Fruit fly (Drosophila melanogaster): ENCODE results near the gene CG5131.

Gene CG5131

dm6 chr2L:17449608-17450504, 34.4 kb upstream of the CG5131 start, which contains the start of gene dl:
Gene dl, minus strand, starts transcription at chr2L:17450364.
- TF ChIP-seq Blimp-1 (GFP tag; optimal IDR thresholded peaks at IDR 0.05): peak; percentile 9
- peak in 1 of 2 experiments; percentile 58 for TF ChIP-seq ss (GFP tag; optimal IDR thresholded peaks at IDR 0.05)
- no peak for TF ChIP-seq Hr38 (GFP tag; optimal IDR thresholded peaks at IDR 0.05)
- TF ChIP-seq Met (GFP tag; optimal IDR thresholded peaks at IDR 0.05): peak; percentile 51
- TF ChIP-seq Eip93F (GFP tag; optimal IDR thresholded peaks at IDR 0.05): no peak
- TF ChIP-seq CG15336 (GFP tag; IDR thresholded peaks at IDR 0.05): peak; percentile 70
- no peak for TF ChIP-seq CG11902 (GFP tag; optimal IDR thresholded peaks at IDR 0.05)
- TF ChIP-seq dac (GFP tag; optimal IDR thresholded peaks at IDR 0.05): peak; percentile 68
- TF ChIP-seq CG16779 (tag; optimal IDR thresholded peaks at IDR 0.05): no peak
- TF ChIP-seq CG7368 (GFP tag; optimal IDR thresholded peaks at IDR 0.05): peak; percentile 12
- peak; percentile 9 for TF ChIP-seq Sox102F (GFP tag; optimal IDR thresholded peaks at IDR 0.05)
- TF ChIP-seq salr (GFP tag; optimal IDR thresholded peaks at IDR 0.05): peak in 1 of 2 experiments; percentile 79
- peak; percentile 4 for TF ChIP-seq dsx (GFP tag; optimal IDR thresholded peaks at IDR 0.05; ENCODE audit: poor library complexity, severe bottlenecking)
- no peak for TF ChIP-seq CG3032 (tag; optimal IDR thresholded peaks at IDR 0.05)
- TF ChIP-seq CG6276 (GFP tag; optimal IDR thresholded peaks at IDR 0.05): peak; percentile 75
- TF ChIP-seq CG11762 (GFP tag; optimal IDR thresholded peaks at IDR 0.05; ENCODE audit: insufficient read depth): peak; percentile 33
- TF ChIP-seq net (GFP tag; optimal IDR thresholded peaks at IDR 0.05): peak; percentile 65
- TF ChIP-seq CG10631 (GFP tag; optimal IDR thresholded peaks at IDR 0.05): peak; percentile 36
- peak; percentile 91 for TF ChIP-seq CG32006 (GFP tag; optimal IDR thresholded peaks at IDR 0.05)
- TF ChIP-seq CG11294 (GFP tag; IDR thresholded peaks at IDR 0.05): peak; percentile 41; the same call in 1 of the 2 replicates
- peak; percentile 78 for TF ChIP-seq svp (GFP tag)
- peak; percentile 89 for TF ChIP-seq Eip78C (GFP tag)
- TF ChIP-seq Lpt (GFP tag; optimal IDR thresholded peaks at IDR 0.05): peak; percentile 53
- peak; percentile 45 for TF ChIP-seq Eip75B (GFP tag; optimal IDR thresholded peaks at IDR 0.05)
- TF ChIP-seq Smox (GFP tag; optimal IDR thresholded peaks at IDR 0.05): peak; percentile 49
- TF ChIP-seq Gug (GFP tag; IDR thresholded peaks at IDR 0.05): no peak
- TF ChIP-seq achi (GFP tag; optimal IDR thresholded peaks at IDR 0.05): peak; percentile 25
- peak; percentile 78 for TF ChIP-seq Hr4 (GFP tag; optimal IDR thresholded peaks at IDR 0.05)
- TF ChIP-seq CG6854 (GFP tag; optimal IDR thresholded peaks at IDR 0.05): no peak
- peak; percentile 76 for TF ChIP-seq pdm3 (GFP tag; optimal IDR thresholded peaks at IDR 0.05)
- TF ChIP-seq eg (GFP tag; IDR thresholded peaks at IDR 0.05): peak; percentile 67; the same call in 2 of the 3 replicates
- no peak for TF ChIP-seq Ets21C (GFP tag; optimal IDR thresholded peaks at IDR 0.05)
- peak; percentile 37 for TF ChIP-seq cyc (GFP tag; optimal IDR thresholded peaks at IDR 0.05)
- peak; percentile 35 for TF ChIP-seq Hr39 (GFP tag; optimal IDR thresholded peaks at IDR 0.05)
- peak; percentile 11 for TF ChIP-seq CG8632 (GFP tag; optimal IDR thresholded peaks at IDR 0.05)
- TF ChIP-seq CG3919 (GFP tag; optimal IDR thresholded peaks at IDR 0.05): peak; percentile 43
- no peak for TF ChIP-seq CG8319 (GFP tag; optimal IDR thresholded peaks at IDR 0.05)
- peak; percentile 72 for TF ChIP-seq vri (GFP tag; optimal IDR thresholded peaks at IDR 0.05)
- peak; percentile 34 for TF ChIP-seq CG6792 (GFP tag; optimal IDR thresholded peaks at IDR 0.05)
- peak; percentile 42 for TF ChIP-seq spab (GFP tag; optimal IDR thresholded peaks at IDR 0.05)
- TF ChIP-seq CG1621 (tag; optimal IDR thresholded peaks at IDR 0.05): peak; percentile 58
- TF ChIP-seq fd59A (GFP tag; optimal IDR thresholded peaks at IDR 0.05): no peak
- TF ChIP-seq CG10669 (GFP tag; optimal IDR thresholded peaks at IDR 0.05): peak; percentile 26
- peak; percentile 65 for TF ChIP-seq CG4318 (GFP tag; optimal IDR thresholded peaks at IDR 0.05)
- peak; percentile 36 for TF ChIP-seq Ets96B (tag; optimal IDR thresholded peaks at IDR 0.05)
- TF ChIP-seq CG8119 (GFP tag; IDR thresholded peaks at IDR 0.05): peak; percentile 81
- peak; percentile 2 for TF ChIP-seq lz (GFP tag; optimal IDR thresholded peaks at IDR 0.05)
- no peak; the same call in 1 of the 3 replicates for TF ChIP-seq CG6163 (GFP tag; IDR thresholded peaks at IDR 0.05)
- TF ChIP-seq CG6808 (GFP tag; optimal IDR thresholded peaks at IDR 0.05): peak; percentile 46

All from whole organism, prepupa.